Worm (Caenorhabditis elegans) whole organism, L4/young adult: ENCODE measurements around the gene pas-2.

Source experiments
- W03F9.2 ChIP-seq: fragments of 150-350 bp; optimal IDR thresholded peaks from 2 replicates; lab custom pipeline; 2014; ENCODE audit warnings: missing biosample characterization, missing genetic modification characterization
- dao-5 ChIP-seq: sonication (generic microtip); optimal IDR thresholded peaks from 2 replicates; lab custom pipeline; 2016; ENCODE audit warnings: missing genotype, missing genetic modification characterization, moderate library complexity, missing compliant biosample characterization
- him-1 ChIP-seq: sonication (generic microtip); optimal IDR thresholded peaks from 2 replicates; lab custom pipeline; 2016; ENCODE audit warnings: missing genotype, missing genetic modification reagents, missing genetic modification characterization, missing compliant biosample characterization

ce11 chrV:10743649-10744048, 26.5 kb upstream of the pas-2 start, which contains the start of gene srj-22:
- TF ChIP-seq him-1 (tag; lab: Kevin White, UChicago) (no peak), W03F9.2 (tag; lab: Kevin White, UChicago) (no peak), dao-5 (tag; lab: Kevin White, UChicago) (no peak)
